Fruit fly (Drosophila melanogaster): Measurements from ENCODE around the gene rho-5.
A peak's percentile ranks its signal among the peaks of the same experiment; 100 is the strongest.

Gene rho-5

dm6 chr2L:10373605-10374269 is at the start of gene rho-5:
Gene rho-5 (minus strand): TSS chr2L:10373900.
- TF ChIP-seq CTCF (optimal IDR thresholded peaks at IDR 0.05) (no peak), CG8478 (optimal IDR thresholded peaks at IDR 0.05) (no peak)

dm6 chr2L:10422643-10423606 is 49.2 kb upstream of the rho-5 start, which contains the start of the genes pie and Wdfy2:
Gene pie (minus strand): TSS chr2L:10422780.
Gene Wdfy2 (plus strand): TSS chr2L:10423291.
- no peak for TF ChIP-seq CG8478 (optimal IDR thresholded peaks at IDR 0.05)
- TF ChIP-seq CTCF (optimal IDR thresholded peaks at IDR 0.05) = no peak

dm6 chr2L:10418981-10419380 is 45.3 kb upstream of the rho-5 start, which contains the start of gene RfC3:
Gene RfC3 (plus strand): TSS chr2L:10419190.
- TF ChIP-seq CG8478 (optimal IDR thresholded peaks at IDR 0.05) = no peak
- no peak for TF ChIP-seq CTCF (optimal IDR thresholded peaks at IDR 0.05)

- TF ChIP-seq CTCF (optimal IDR thresholded peaks at IDR 0.05) = no peak
- no peak for TF ChIP-seq CG8478 (optimal IDR thresholded peaks at IDR 0.05)
Measured at dm6 chr2L:10413251-10414127, 39.8 kb upstream of the rho-5 start, which contains the start of the genes CG5355 and Klp31E. Gene CG5355 (minus strand): TSS chr2L:10413463. Gene Klp31E (plus strand): TSS chr2L:10414017.

- TF ChIP-seq CG8478 (optimal IDR thresholded peaks at IDR 0.05) (no peak), CTCF (optimal IDR thresholded peaks at IDR 0.05) (peak in 1 of 2 experiments; percentile 11)
Measured at dm6 chr2L:10408122-10408576, 34.4 kb upstream of the rho-5 start, which contains the start of the genes Ip259 and RpS27A. Gene Ip259 (plus strand): TSS chr2L:10408352. Gene RpS27A (plus strand): TSS chr2L:10408352.

- TF ChIP-seq CTCF (optimal IDR thresholded peaks at IDR 0.05) = no peak
- TF ChIP-seq CG8478 (optimal IDR thresholded peaks at IDR 0.05) = no peak
Measured at dm6 chr2L:10405008-10405654, 31.4 kb upstream of the rho-5 start, which contains the start of the genes CG17768, LSm-4 and Ir31a. Gene CG17768 (minus strand): TSS chr2L:10405203. Gene LSm-4 (minus strand): TSS chr2L:10405203. Gene Ir31a (plus strand): TSS chr2L:10405565.

- no peak for TF ChIP-seq CTCF (optimal IDR thresholded peaks at IDR 0.05)
- no peak for TF ChIP-seq CG8478 (optimal IDR thresholded peaks at IDR 0.05)
Measured at dm6 chr2L:10403803-10404315, 30.2 kb upstream of the rho-5 start.

dm6 chr2L:10396877-10397587 is 23.3 kb upstream of the rho-5 start:
- no peak for TF ChIP-seq CG8478 (optimal IDR thresholded peaks at IDR 0.05)
- TF ChIP-seq CTCF (optimal IDR thresholded peaks at IDR 0.05) = no peak

- TF ChIP-seq CG8478 (optimal IDR thresholded peaks at IDR 0.05) = no peak
- TF ChIP-seq CTCF (optimal IDR thresholded peaks at IDR 0.05) = no peak
Measured at dm6 chr2L:10396488-10396824, 22.8 kb upstream of the rho-5 start, which contains the start of gene Cnot4. Gene Cnot4 (plus strand): TSS chr2L:10396716.

- TF ChIP-seq CG8478 (optimal IDR thresholded peaks at IDR 0.05) (no peak), CTCF (optimal IDR thresholded peaks at IDR 0.05) (no peak)
Measured at dm6 chr2L:10395642-10396487, 22.2 kb upstream of the rho-5 start, which contains the start of gene Mdh1. Gene Mdh1 (minus strand): TSS chr2L:10396332.

dm6 chr2L:10395035-10395434 is 21.3 kb upstream of the rho-5 start:
- no peak for TF ChIP-seq CTCF (optimal IDR thresholded peaks at IDR 0.05)

- TF ChIP-seq CTCF (optimal IDR thresholded peaks at IDR 0.05) (no peak), CG8478 (optimal IDR thresholded peaks at IDR 0.05) (no peak)
Measured at dm6 chr2L:10393467-10393866, 19.8 kb upstream of the rho-5 start.

Data from S2 (cell line).